Worm (Caenorhabditis elegans): ENCODE results near the gene mam-4.

Gene mam-4

DNA sequence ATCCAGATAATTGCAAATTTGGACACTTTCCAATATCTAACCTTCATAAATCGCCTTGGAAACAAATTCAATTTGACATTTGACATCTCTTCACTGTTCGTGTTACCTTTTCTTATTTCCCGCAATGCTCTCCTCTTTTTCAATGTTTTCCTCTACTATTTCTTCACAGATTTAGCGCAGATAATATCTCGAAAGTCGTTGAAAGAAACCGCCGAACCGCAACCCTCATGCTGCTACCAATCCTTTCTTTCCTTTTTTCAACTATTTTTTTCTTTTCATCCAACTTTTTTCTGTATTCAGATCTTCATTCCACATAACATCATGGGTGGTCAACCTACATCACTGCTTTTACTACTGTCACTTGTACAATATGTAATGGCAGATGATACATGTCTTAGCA, 13.6 kb upstream of the mam-4 start, which contains the start of gene T19B10.5:
Gene T19B10.5 (plus strand): TSS at position 301 of the 400 bp plus-strand sequence.
- TF ChIP-seq blmp-1 (tag; optimal IDR thresholded peaks at IDR 0.05) (peak; percentile 18), unc-86 (tag; optimal IDR thresholded peaks at IDR 0.05) (no peak)

- TF ChIP-seq fos-1 (tag; optimal IDR thresholded peaks at IDR 0.05) (no peak), efl-1 (optimal IDR thresholded peaks at IDR 0.05) (no peak), efl-1 (GFP tag; optimal IDR thresholded peaks at IDR 0.05 in 1 of 2) (peak in 1 of 2 experiments; percentile 74), elt-2 (tag; optimal IDR thresholded peaks at IDR 0.05) (peak; percentile 96)
Measured at ce11 chrV:11235876-11236275, 12.1 kb upstream of the mam-4 start.

ce11 chrV:11239187-11239725, 8.7 kb upstream of the mam-4 start, which contains the start of the genes dvc-1 and ima-1:
Gene dvc-1, minus strand, starts transcription at chrV:11239331.
Gene ima-1, plus strand, starts transcription at chrV:11239675.
- peak; percentile 77 for TF ChIP-seq nhr-71 (tag; optimal IDR thresholded peaks at IDR 0.05)
- TF ChIP-seq aha-1 (tag; optimal IDR thresholded peaks at IDR 0.05), result no peak
- no peak for TF ChIP-seq vab-15 (tag; optimal IDR thresholded peaks at IDR 0.05)
- TF ChIP-seq ceh-63 (GFP tag; optimal IDR thresholded peaks at IDR 0.05), result no peak
- TF ChIP-seq fkh-4 (tag; optimal IDR thresholded peaks at IDR 0.05; ENCODE audit: borderline replicate concordance), result no peak
- no peak for TF ChIP-seq irx-1 (tag; optimal IDR thresholded peaks at IDR 0.05)
- peak; percentile 71 for TF ChIP-seq swsn-7 (tag; optimal IDR thresholded peaks at IDR 0.05)
- TF ChIP-seq lir-3 (tag; optimal IDR thresholded peaks at IDR 0.05; ENCODE audit: poor library complexity), result peak; percentile 50
- TF ChIP-seq hpl-2 (GFP tag; optimal IDR thresholded peaks at IDR 0.05), result peak; percentile 25
- TF ChIP-seq ama-1 (optimal IDR thresholded peaks at IDR 0.05), result no peak
- TF ChIP-seq rnt-1 (tag; optimal IDR thresholded peaks at IDR 0.05), result peak; percentile 86
- no peak for TF ChIP-seq aly-2 (tag; optimal IDR thresholded peaks at IDR 0.05)
- peak; percentile 67 to 69 for TF ChIP-seq efl-1 (optimal IDR thresholded peaks at IDR 0.05)
- TF ChIP-seq efl-1 (GFP tag; optimal IDR thresholded peaks at IDR 0.05 in 1 of 2), result peak; percentile 56 to 97
- TF ChIP-seq unc-30 (tag; optimal IDR thresholded peaks at IDR 0.05), result no peak
- peak in 1 of 2 experiments; percentile 36 for TF ChIP-seq mdl-1 (tag; optimal IDR thresholded peaks at IDR 0.05)
- no peak for TF ChIP-seq sptf-1 (tag; optimal IDR thresholded peaks at IDR 0.05)
- TF ChIP-seq fos-1 (tag; optimal IDR thresholded peaks at IDR 0.05), result no peak
- TF ChIP-seq dsc-1 (tag; optimal IDR thresholded peaks at IDR 0.05), result peak; percentile 58
- TF ChIP-seq elt-3 (tag; optimal IDR thresholded peaks at IDR 0.05), result peak in 2 of 6 experiments; percentile 6 to 9
- TF ChIP-seq lin-35 (GFP tag; optimal IDR thresholded peaks at IDR 0.05), result peak; percentile 60 to 65
- TF ChIP-seq skn-1 (tag; optimal IDR thresholded peaks at IDR 0.05), result peak; percentile 53
- TF ChIP-seq ztf-4 (tag; optimal IDR thresholded peaks at IDR 0.05), result no peak
- TF ChIP-seq ceh-8 (GFP tag; optimal IDR thresholded peaks at IDR 0.05), result no peak
- TF ChIP-seq nhr-11 (tag; optimal IDR thresholded peaks at IDR 0.05), result no peak
- peak; percentile 61 for TF ChIP-seq xbp-1 (tag; optimal IDR thresholded peaks at IDR 0.05)
- no peak for TF ChIP-seq alr-1 (tag; optimal IDR thresholded peaks at IDR 0.05; ENCODE audit: borderline replicate concordance)
- TF ChIP-seq mef-2 (tag; optimal IDR thresholded peaks at IDR 0.05), result no peak
- no peak for TF ChIP-seq tlp-1 (tag; optimal IDR thresholded peaks at IDR 0.05)
- TF ChIP-seq nhr-85 (tag), result peak; percentile 76
- TF ChIP-seq F16B12.6 (tag; optimal IDR thresholded peaks at IDR 0.05), result peak; percentile 31
- peak; percentile 24 for TF ChIP-seq nhr-77 (tag; optimal IDR thresholded peaks at IDR 0.05)
- peak; percentile 44 for TF ChIP-seq blmp-1 (tag; optimal IDR thresholded peaks at IDR 0.05)
- TF ChIP-seq isw-1 (GFP tag; IDR thresholded peaks at IDR 0.05), result peak; percentile 56
- no peak for TF ChIP-seq fkh-8 (tag; optimal IDR thresholded peaks at IDR 0.05)
- TF ChIP-seq snu-23 (GFP tag; optimal IDR thresholded peaks at IDR 0.05), result peak; percentile 79
- peak; percentile 75 to 93 (median 86) for TF ChIP-seq ceh-82 (tag; optimal IDR thresholded peaks at IDR 0.05)
- TF ChIP-seq unc-86 (tag; optimal IDR thresholded peaks at IDR 0.05), result no peak
- TF ChIP-seq jun-1 (tag; optimal IDR thresholded peaks at IDR 0.05), result peak; percentile 52
- peak in 1 of 2 experiments; percentile 13 for TF ChIP-seq ztf-11 (tag; optimal IDR thresholded peaks at IDR 0.05)
- no peak for TF ChIP-seq zag-1 (tag; optimal IDR thresholded peaks at IDR 0.05)
- TF ChIP-seq ceh-88 (GFP tag; IDR thresholded peaks at IDR 0.05), result peak; percentile 53; the same call in 1 of the 2 replicates
- no peak for TF ChIP-seq ets-5 (GFP tag; IDR thresholded peaks at IDR 0.05)
- TF ChIP-seq nhr-90 (tag; optimal IDR thresholded peaks at IDR 0.05; ENCODE audit: poor library complexity), result peak; percentile 74
- peak; percentile 73 for TF ChIP-seq nhr-19 (GFP tag; conservative IDR thresholded peaks at IDR 0.05)
- no peak for TF ChIP-seq nhr-28 (tag; optimal IDR thresholded peaks at IDR 0.05)
- no peak for TF ChIP-seq sox-4 (tag; optimal IDR thresholded peaks at IDR 0.05)
- no peak for TF ChIP-seq nhr-84 (tag; optimal IDR thresholded peaks at IDR 0.05)

Data from whole organism, L1 larva.